Worm (Caenorhabditis elegans): Measurements from ENCODE around the gene ced-10.

ced-10 gene

ce11 chrIV:3520957-3521356, 11.6 kb upstream of the ced-10 start:
- TF ChIP-seq lim-6 (tag; optimal IDR thresholded peaks at IDR 0.05) (no peak), ahr-1 (tag; optimal IDR thresholded peaks at IDR 0.05) (no peak), ceh-31 (tag; optimal IDR thresholded peaks at IDR 0.05) (peak; percentile 49), ceh-22 (tag; optimal IDR thresholded peaks at IDR 0.05) (peak; percentile 36), pag-3 (tag; optimal IDR thresholded peaks at IDR 0.05; ENCODE audit: borderline replicate concordance) (no peak), fkh-6 (tag; optimal IDR thresholded peaks at IDR 0.05) (peak; percentile 38), ceh-2 (tag; optimal IDR thresholded peaks at IDR 0.05) (peak; percentile 39), Y22D7AL.16 (tag; optimal IDR thresholded peaks at IDR 0.05) (no peak), tbx-7 (tag; optimal IDR thresholded peaks at IDR 0.05) (no peak), ceh-14 (tag; optimal IDR thresholded peaks at IDR 0.05) (no peak), hlh-8 (tag; optimal IDR thresholded peaks at IDR 0.05) (no peak), syd-9 (tag; optimal IDR thresholded peaks at IDR 0.05) (peak; percentile 7), ceh-24 (tag; optimal IDR thresholded peaks at IDR 0.05) (no peak), sox-4 (tag; optimal IDR thresholded peaks at IDR 0.05) (no peak), ceh-34 (tag; optimal IDR thresholded peaks at IDR 0.05) (peak; percentile 95), ceh-6 (GFP tag; optimal IDR thresholded peaks at IDR 0.05) (no peak), pha-2 (tag; optimal IDR thresholded peaks at IDR 0.05) (no peak), ceh-9 (tag; optimal IDR thresholded peaks at IDR 0.05) (no peak), nhr-232 (tag; optimal IDR thresholded peaks at IDR 0.05) (no peak), ref-2 (tag; optimal IDR thresholded peaks at IDR 0.05) (peak; percentile 63), F13H6.1 (tag; optimal IDR thresholded peaks at IDR 0.05) (no peak), eyg-1 (tag; optimal IDR thresholded peaks at IDR 0.05) (peak; percentile 21), tbx-2 (tag; optimal IDR thresholded peaks at IDR 0.05) (peak; percentile 11), T23F11.4 (GFP tag; optimal IDR thresholded peaks at IDR 0.05) (no peak), hlh-15 (tag; optimal IDR thresholded peaks at IDR 0.05) (no peak), pqm-1 (tag; optimal IDR thresholded peaks at IDR 0.05) (no peak)

- TF ChIP-seq mec-3 (tag; optimal IDR thresholded peaks at IDR 0.05; ENCODE audit: borderline replicate concordance), result no peak
- TF ChIP-seq hlh-30 (tag; optimal IDR thresholded peaks at IDR 0.05; ENCODE audit: insufficient read depth), result no peak
- no peak for TF ChIP-seq ceh-31 (tag; optimal IDR thresholded peaks at IDR 0.05)
- no peak for TF ChIP-seq ref-2 (tag; optimal IDR thresholded peaks at IDR 0.05)
- no peak for TF ChIP-seq K02D7.2 (tag; optimal IDR thresholded peaks at IDR 0.05)
- TF ChIP-seq syd-9 (tag; optimal IDR thresholded peaks at IDR 0.05), result no peak
- no peak for TF ChIP-seq ztf-16 (tag; optimal IDR thresholded peaks at IDR 0.05)
- no peak for TF ChIP-seq tbx-2 (tag; optimal IDR thresholded peaks at IDR 0.05)
- no peak for TF ChIP-seq dve-1 (tag; optimal IDR thresholded peaks at IDR 0.05)
- no peak for TF ChIP-seq elt-4 (tag; optimal IDR thresholded peaks at IDR 0.05)
- no peak for TF ChIP-seq hlh-8 (tag; optimal IDR thresholded peaks at IDR 0.05)
Observed at ce11 chrIV:3520374-3520773, 11.0 kb upstream of the ced-10 start.

- TF ChIP-seq dve-1 (tag; optimal IDR thresholded peaks at IDR 0.05), result no peak
- no peak for TF ChIP-seq mec-3 (tag; optimal IDR thresholded peaks at IDR 0.05; ENCODE audit: borderline replicate concordance)
- TF ChIP-seq rnt-1 (tag; optimal IDR thresholded peaks at IDR 0.05), result no peak
- TF ChIP-seq ceh-19 (GFP tag; optimal IDR thresholded peaks at IDR 0.05), result no peak
- TF ChIP-seq lim-6 (tag; optimal IDR thresholded peaks at IDR 0.05), result no peak
- no peak for TF ChIP-seq pat-9 (tag; optimal IDR thresholded peaks at IDR 0.05)
- no peak for TF ChIP-seq fkh-10 (GFP tag; optimal IDR thresholded peaks at IDR 0.05)
- TF ChIP-seq unc-55 (GFP tag; optimal IDR thresholded peaks at IDR 0.05), result peak; percentile 50
- no peak for TF ChIP-seq F13H6.1 (tag; optimal IDR thresholded peaks at IDR 0.05)
- peak; percentile 46 for TF ChIP-seq ceh-31 (tag; optimal IDR thresholded peaks at IDR 0.05)
- TF ChIP-seq nfya-1 (tag; optimal IDR thresholded peaks at IDR 0.05), result peak; percentile 29
- no peak for TF ChIP-seq pha-4 (tag; optimal IDR thresholded peaks at IDR 0.05)
Observed at ce11 chrIV:3519352-3519751, 10.0 kb upstream of the ced-10 start.

Data from whole organism, late embryonic.